Worm (Caenorhabditis elegans) whole organism, L1 larva: Measurements from ENCODE around the gene Y57G11C.46.

Source experiments
- C34B4.2 ChIP-seq: sonication (generic microtip); optimal IDR thresholded peaks from 2 replicates; lab custom pipeline; 2017; ENCODE audit warnings: mild to moderate bottlenecking, missing genetic modification characterization, missing compliant biosample characterization
- F16B12.6 ChIP-seq: fragments of 150-350 bp; optimal IDR thresholded peaks from 2 replicates; lab custom pipeline; 2014; ENCODE audit warnings: missing biosample characterization, missing genetic modification characterization
- Y116A8C.19 ChIP-seq: sonication (generic microtip); optimal IDR thresholded peaks from 2 replicates; lab custom pipeline; 2016; ENCODE audit warnings: missing compliant biosample characterization, missing genetic modification characterization, borderline replicate concordance
- blmp-1 ChIP-seq: fragments of 150-350 bp; optimal IDR thresholded peaks from 2 replicates; lab custom pipeline; 2014; ENCODE audit warnings: missing biosample characterization, missing genetic modification characterization
- ceh-88 ChIP-seq: fragments of 200-800 bp; sonication (Bioruptor generic); IDR thresholded peaks from 2 replicates; pipeline ENCODE4 v1.3.6; 2022; ENCODE audit warnings: missing genetic modification characterization, missing compliant biosample characterization
- ceh-90 ChIP-seq: sonication (generic microtip); optimal IDR thresholded peaks from 2 replicates; lab custom pipeline; 2016; ENCODE audit warnings: missing genetic modification characterization, missing compliant biosample characterization
- efl-1 ChIP-seq, 4 experiments: fragments of 150-350 bp; optimal IDR thresholded peaks in 3 of 4; peaks in 1 of 4; 1 replicate in 1 of 4; 2 replicates in 3 of 4; lab custom pipeline; 2014; ENCODE audit warnings: missing biosample characterization in 2 of 4, missing genetic modification characterization in 2 of 4, missing genetic modification reagents in 2 of 4
- efl-3 ChIP-seq: fragments of 200-800 bp; sonication (Bioruptor generic); optimal IDR thresholded peaks from 2 replicates; lab custom pipeline; 2018; ENCODE audit warnings: mild to moderate bottlenecking, missing genetic modification characterization, missing compliant biosample characterization
- egl-13 ChIP-seq: sonication (generic microtip); optimal IDR thresholded peaks from 2 replicates; lab custom pipeline; 2016; ENCODE audit warnings: missing genotype, missing genetic modification reagents, missing genetic modification characterization, missing compliant biosample characterization
- egl-27 ChIP-seq, 2 experiments: fragments of 150-350 bp in 1 of 2; sonication (generic microtip); optimal IDR thresholded peaks; 3 replicates each; lab custom pipeline; 2017 to 2018; ENCODE audit warnings: missing biosample characterization in 2 of 2, missing genetic modification characterization in 2 of 2, missing genetic modification reagents in 2 of 2
- elt-2 ChIP-seq: sonication (generic microtip); optimal IDR thresholded peaks from 2 replicates; lab custom pipeline; 2016; ENCODE audit warnings: missing genetic modification characterization, mild to moderate bottlenecking, inconsistent platforms, missing compliant biosample characterization, missing genetic modification reagents
- ets-5 ChIP-seq: fragments of 200-800 bp; sonication (Bioruptor generic); IDR thresholded peaks from 2 replicates; pipeline ENCODE4 v1.3.6; 2022; ENCODE audit warnings: missing genetic modification characterization, missing compliant biosample characterization
- fkh-10 ChIP-seq: sonication (generic microtip); optimal IDR thresholded peaks from 2 replicates; lab custom pipeline; 2017; ENCODE audit warnings: missing biosample characterization, missing genetic modification reagents, missing genetic modification characterization
- fkh-4 ChIP-seq: sonication (generic microtip); optimal IDR thresholded peaks from 2 replicates; lab custom pipeline; 2016; ENCODE audit warnings: missing compliant biosample characterization, missing genetic modification characterization, borderline replicate concordance
- hlh-17 ChIP-seq: fragments of 200-800 bp; sonication (Bioruptor generic); optimal IDR thresholded peaks from 2 replicates; lab custom pipeline; 2018; ENCODE audit warnings: missing genetic modification characterization, mild to moderate bottlenecking, missing compliant biosample characterization, moderate library complexity, borderline replicate concordance
- hlh-4 ChIP-seq: sonication (generic microtip); optimal IDR thresholded peaks from 2 replicates; lab custom pipeline; 2016; ENCODE audit warnings: mild to moderate bottlenecking, missing genetic modification characterization, missing compliant biosample characterization
- hpl-2 ChIP-seq: fragments of 150-350 bp; optimal IDR thresholded peaks from 2 replicates; lab custom pipeline; 2014; ENCODE audit warnings: missing biosample characterization, missing genetic modification reagents, missing genetic modification characterization
- irx-1 ChIP-seq: sonication (generic microtip); optimal IDR thresholded peaks from 2 replicates; lab custom pipeline; 2016; ENCODE audit warnings: missing genetic modification characterization, missing compliant biosample characterization
- isw-1 ChIP-seq: fragments of 200-800 bp; sonication (Bioruptor generic); IDR thresholded peaks from 2 replicates; pipeline ENCODE4 v1.3.6; 2022; ENCODE audit warnings: missing genetic modification characterization, missing compliant biosample characterization
- lin-13 ChIP-seq: fragments of 150-350 bp; optimal IDR thresholded peaks from 2 replicates; lab custom pipeline; 2014; ENCODE audit warnings: missing biosample characterization, missing genetic modification reagents, missing genetic modification characterization
- lin-14 ChIP-seq: fragments of 200-800 bp; sonication (Bioruptor generic); optimal IDR thresholded peaks from 2 replicates; lab custom pipeline; 2018; ENCODE audit warnings: mild to moderate bottlenecking, missing genetic modification characterization, moderate library complexity, missing compliant biosample characterization
- lin-35 ChIP-seq, 2 experiments: fragments of 150-350 bp; optimal IDR thresholded peaks; 2 replicates each; lab custom pipeline; 2014; ENCODE audit warnings: missing biosample characterization in 2 of 2, missing genetic modification characterization in 2 of 2, missing genetic modification reagents in 2 of 2
- lin-39 ChIP-seq: fragments of 150-350 bp; optimal IDR thresholded peaks from 2 replicates; lab custom pipeline; 2014; ENCODE audit warnings: missing biosample characterization, missing genetic modification reagents, missing genetic modification characterization
- lir-3 ChIP-seq: sonication (generic microtip); optimal IDR thresholded peaks from 2 replicates; lab custom pipeline; 2016; ENCODE audit warnings: mild to moderate bottlenecking, missing genetic modification characterization, moderate library complexity, missing compliant biosample characterization; ENCODE audit not compliant: poor library complexity
- lsy-2 ChIP-seq, 2 experiments: fragments of 150-350 bp; optimal IDR thresholded peaks; 2 replicates each; lab custom pipeline; 2014; ENCODE audit warnings: missing biosample characterization in 2 of 2, missing genetic modification characterization in 2 of 2
- mab-9 ChIP-seq: fragments of 200-800 bp; sonication (Bioruptor generic); IDR thresholded peaks from 2 replicates; pipeline ENCODE4 v1.3.6; 2022; ENCODE audit warnings: missing genetic modification reagents, missing genetic modification characterization, missing compliant biosample characterization
- mef-2 ChIP-seq: fragments of 150-350 bp; optimal IDR thresholded peaks from 2 replicates; lab custom pipeline; 2014; ENCODE audit warnings: missing biosample characterization, missing genetic modification characterization
- nhr-237 ChIP-seq: fragments of 150-350 bp; optimal IDR thresholded peaks from 2 replicates; lab custom pipeline; 2014; ENCODE audit warnings: missing biosample characterization, missing genetic modification characterization
- nhr-76 ChIP-seq: sonication (generic microtip); optimal IDR thresholded peaks from 2 replicates; lab custom pipeline; 2017; ENCODE audit warnings: missing biosample characterization, missing genetic modification characterization
- rnt-1 ChIP-seq: sonication (generic microtip); optimal IDR thresholded peaks from 2 replicates; lab custom pipeline; 2016; ENCODE audit warnings: mild to moderate bottlenecking, missing genetic modification characterization, moderate library complexity, missing compliant biosample characterization
- skn-1 ChIP-seq: fragments of 150-350 bp; optimal IDR thresholded peaks from 2 replicates; lab custom pipeline; 2014; ENCODE audit warnings: missing biosample characterization, missing genetic modification characterization
- snu-23 ChIP-seq: sonication (generic microtip); optimal IDR thresholded peaks from 2 replicates; lab custom pipeline; 2016; ENCODE audit warnings: missing genetic modification characterization, missing compliant biosample characterization
- sox-4 ChIP-seq: sonication (generic microtip); optimal IDR thresholded peaks from 2 replicates; lab custom pipeline; 2016; ENCODE audit warnings: missing genetic modification characterization, missing compliant biosample characterization
- sptf-1 ChIP-seq: fragments of 150-350 bp; optimal IDR thresholded peaks from 2 replicates; lab custom pipeline; 2014; ENCODE audit warnings: missing biosample characterization, missing genetic modification characterization
- tlp-1 ChIP-seq: fragments of 150-350 bp; optimal IDR thresholded peaks from 2 replicates; lab custom pipeline; 2014; ENCODE audit warnings: missing biosample characterization, missing genetic modification characterization
- unc-130 ChIP-seq: fragments of 150-350 bp; optimal IDR thresholded peaks from 2 replicates; lab custom pipeline; 2017; ENCODE audit warnings: missing biosample characterization, missing genetic modification characterization, inconsistent platforms
- unc-30 ChIP-seq: sonication (generic microtip); optimal IDR thresholded peaks from 2 replicates; lab custom pipeline; 2017; ENCODE audit warnings: missing biosample characterization, missing genetic modification characterization
- unc-62 ChIP-seq: fragments of 150-350 bp; optimal IDR thresholded peaks from 2 replicates; lab custom pipeline; 2014; ENCODE audit warnings: missing biosample characterization, missing genetic modification reagents, missing genetic modification characterization
- unc-86 ChIP-seq: sonication (generic microtip); optimal IDR thresholded peaks from 2 replicates; lab custom pipeline; 2016; ENCODE audit warnings: missing genetic modification characterization, missing compliant biosample characterization
- unc-98 ChIP-seq: fragments of 200-800 bp; sonication (Bioruptor generic); IDR thresholded peaks from 2 replicates; pipeline ENCODE4 v1.3.6; 2022; ENCODE audit warnings: missing genetic modification characterization, missing compliant biosample characterization
- xbp-1 ChIP-seq: sonication (generic microtip); optimal IDR thresholded peaks from 2 replicates; lab custom pipeline; 2016; ENCODE audit warnings: missing genetic modification characterization, missing compliant biosample characterization

Gene Y57G11C.46

ce11 chrIV:14767693-14768251 is 48.4 kb downstream of the Y57G11C.46 start, which contains the start of the genes mrps-7 and Y57G11C.3 (continued):
- TF ChIP-seq lin-13 (GFP tag; lab: Kevin White, UChicago), result peak; percentile 95
- TF ChIP-seq irx-1, result peak; percentile 89
- TF ChIP-seq lsy-2 (tag; optimal IDR thresholded peaks at IDR 0.05; lab: Kevin White, UChicago), result peak; percentile 95 to 96
- TF ChIP-seq mef-2, result peak; percentile 82
- TF ChIP-seq snu-23, result peak; percentile 97
- TF ChIP-seq nhr-237 (tag; lab: Kevin White, UChicago), result peak; percentile 91
- no peak for TF ChIP-seq hlh-4 (tag; lab: Kevin White, UChicago)
- TF ChIP-seq hpl-2 (GFP tag; lab: Kevin White, UChicago), result peak; percentile 94
- peak; percentile 91 to 95 for TF ChIP-seq efl-1 (optimal IDR thresholded peaks at IDR 0.05; lab: Kevin White, UChicago)
- TF ChIP-seq efl-1 (GFP tag; optimal IDR thresholded peaks at IDR 0.05 in 1 of 2; lab: Kevin White, UChicago), result peak; percentile 84 to 99
- TF ChIP-seq xbp-1, result peak; percentile 94
- peak; percentile 60 for TF ChIP-seq F16B12.6 (tag; lab: Kevin White, UChicago)
- TF ChIP-seq lin-39 (tag; lab: Kevin White, UChicago), result peak; percentile 89
- no peak for TF ChIP-seq unc-30 (tag; lab: Kevin White, UChicago)
- no peak for TF ChIP-seq unc-62
- no peak for TF ChIP-seq unc-98 (GFP tag; lab: Robert Waterston, UW)
- TF ChIP-seq efl-3, result no peak
- TF ChIP-seq ceh-88 (GFP tag; lab: Robert Waterston, UW), result peak; percentile 83
- TF ChIP-seq egl-27 (tag; optimal IDR thresholded peaks at IDR 0.05; lab: Kevin White, UChicago), result peak; percentile 48 to 67
- TF ChIP-seq fkh-10 (GFP tag; lab: Kevin White, UChicago), result peak; percentile 88
- peak; percentile 71 for TF ChIP-seq blmp-1
- peak; percentile 93 for TF ChIP-seq unc-130 (tag; lab: Kevin White, UChicago)
- TF ChIP-seq elt-2 (tag; lab: Kevin White, UChicago), result peak; percentile 65
- TF ChIP-seq unc-86, result peak; percentile 93
- peak; percentile 71 for TF ChIP-seq sox-4 (tag; lab: Kevin White, UChicago)
- TF ChIP-seq fkh-4 (tag; lab: Kevin White, UChicago), result peak; percentile 57
- TF ChIP-seq ceh-90, result peak; percentile 50
- TF ChIP-seq isw-1, result peak; percentile 96
- peak; percentile 71 for TF ChIP-seq lir-3 (tag; lab: Kevin White, UChicago)
- peak; percentile 83 for TF ChIP-seq egl-13 (tag; lab: Kevin White, UChicago)
- TF ChIP-seq lin-14 (GFP tag; lab: Kevin White, UChicago), result peak; percentile 96
- TF ChIP-seq ets-5 (GFP tag; lab: Robert Waterston, UW), result no peak
- no peak for TF ChIP-seq tlp-1 (tag; lab: Kevin White, UChicago)

- TF ChIP-seq elt-2 (tag; lab: Kevin White, UChicago) (no peak), lin-35 (GFP tag; optimal IDR thresholded peaks at IDR 0.05; lab: Kevin White, UChicago) (no peak), hlh-17 (GFP tag; lab: Kevin White, UChicago) (no peak), unc-86 (no peak), Y116A8C.19 (tag; lab: Kevin White, UChicago) (no peak), ceh-88 (GFP tag; lab: Robert Waterston, UW) (no peak), sptf-1 (no peak), nhr-76 (tag; lab: Kevin White, UChicago) (no peak), C34B4.2 (tag; lab: Kevin White, UChicago) (no peak), rnt-1 (tag; lab: Kevin White, UChicago) (no peak), nhr-237 (tag; lab: Kevin White, UChicago) (no peak), skn-1 (no peak), mab-9 (GFP tag; lab: Robert Waterston, UW) (no peak)
- TF ChIP-seq, all 84 proteins: peak for 0
Measured at ce11 chrIV:14766382-14766781, 49.8 kb downstream of the Y57G11C.46 start, which contains the start of gene vti-1. TSS of gene vti-1 (minus strand) at chrIV:14766665.
